Worm (Caenorhabditis elegans): ENCODE data around the gene nhr-196.

DNA sequence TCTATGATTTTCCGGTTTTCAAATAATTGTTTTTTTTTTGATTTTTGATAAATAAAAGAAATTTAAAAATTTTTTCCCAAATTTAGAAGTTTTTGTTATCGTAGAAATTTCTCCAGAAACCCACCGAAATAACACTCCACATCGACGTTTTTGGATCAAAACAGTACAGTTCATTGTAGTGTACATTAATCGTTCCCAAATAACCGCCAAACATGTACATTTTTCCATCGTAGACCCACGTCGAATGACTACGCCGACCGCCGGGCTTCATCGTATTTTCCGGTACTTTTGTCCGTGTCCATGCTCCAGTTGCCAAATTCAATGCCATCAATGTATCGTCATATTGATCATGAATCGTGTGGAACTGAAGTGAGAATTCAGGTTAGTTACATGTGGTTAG, 31.4 kb upstream of the nhr-196 start, which contains the start of gene F53E4.2:
- TF ChIP-seq fkh-10 (GFP tag; optimal IDR thresholded peaks at IDR 0.05) (no peak), ceh-2 (tag; optimal IDR thresholded peaks at IDR 0.05) (no peak), lin-11 (tag; optimal IDR thresholded peaks at IDR 0.05) (no peak), pha-4 (tag; optimal IDR thresholded peaks at IDR 0.05) (no peak), ceh-9 (tag; optimal IDR thresholded peaks at IDR 0.05) (no peak), nhr-11 (tag; optimal IDR thresholded peaks at IDR 0.05) (no peak), pqm-1 (tag; optimal IDR thresholded peaks at IDR 0.05) (no peak), pros-1 (tag; optimal IDR thresholded peaks at IDR 0.05) (no peak)
